Worm (Caenorhabditis elegans) whole organism, young adult: ENCODE results near the gene T25E12.6.

Experiments used
- B0019.2 ChIP-seq: fragments of 200-800 bp; sonication (Bioruptor generic); conservative IDR thresholded peaks from 2 replicates; pipeline ENCODE4 v1.3.6; 2022; ENCODE audit warnings: missing genetic modification reagents, missing genetic modification characterization, missing compliant biosample characterization
- B0035.1 ChIP-seq: sonication (generic microtip); optimal IDR thresholded peaks from 2 replicates; lab custom pipeline; 2016; ENCODE audit warnings: missing genetic modification characterization, mild to moderate bottlenecking, missing compliant biosample characterization, missing genotype, missing genetic modification reagents
- F52B5.7 ChIP-seq: sonication (generic microtip); optimal IDR thresholded peaks from 2 replicates; lab custom pipeline; 2016; ENCODE audit warnings: mild to moderate bottlenecking, missing genetic modification characterization, missing compliant biosample characterization
- K11D2.4 ChIP-seq: fragments of 200-800 bp; sonication (Bioruptor generic); IDR thresholded peaks from 2 replicates; pipeline ENCODE4 v1.3.6; 2022; ENCODE audit warnings: missing genetic modification reagents, missing genetic modification characterization, missing compliant biosample characterization
- Y67H2A.10 ChIP-seq: fragments of 200-800 bp; sonication (Bioruptor generic); conservative IDR thresholded peaks from 2 replicates; pipeline ENCODE4 v1.3.6; 2022; ENCODE audit warnings: missing genetic modification reagents, missing genetic modification characterization, missing compliant biosample characterization
- Y95B8A.8 ChIP-seq: fragments of 200-800 bp; sonication (Bioruptor generic); IDR thresholded peaks from 2 replicates; pipeline ENCODE4 v1.3.6; 2022; ENCODE audit warnings: missing genetic modification reagents, missing genetic modification characterization, missing compliant biosample characterization
- aptf-3 ChIP-seq: fragments of 200-800 bp; sonication (Bioruptor generic); IDR thresholded peaks from 2 replicates; pipeline ENCODE4 v1.3.6; 2022; ENCODE audit warnings: missing genetic modification characterization, missing compliant biosample characterization
- cebp-1 ChIP-seq, 2 experiments: fragments of 200-800 bp in 1 of 2; sonication (Bioruptor generic) in 1 of 2; sonication (generic microtip) in 1 of 2; IDR thresholded peaks in 1 of 2; optimal IDR thresholded peaks in 1 of 2; 2 replicates each; pipeline versions ENCODE4 v1.3.6 to Lab custom; 2017 to 2022; ENCODE audit warnings: missing compliant biosample characterization in 2 of 2, missing genetic modification characterization in 2 of 2, mild to moderate bottlenecking in 1 of 2, missing genetic modification reagents in 1 of 2, moderate library complexity in 1 of 2
- ceh-100 ChIP-seq: fragments of 200-800 bp; sonication (Bioruptor generic); IDR thresholded peaks from 2 replicates; pipeline ENCODE4 v1.3.6; 2022; ENCODE audit warnings: missing genetic modification reagents, missing genetic modification characterization, missing compliant biosample characterization
- ceh-79 ChIP-seq: sonication (generic microtip); optimal IDR thresholded peaks from 2 replicates; lab custom pipeline; 2017; ENCODE audit warnings: mild to moderate bottlenecking, missing genetic modification characterization, missing compliant biosample characterization
- chd-7 ChIP-seq: sonication (generic microtip); optimal IDR thresholded peaks from 2 replicates; lab custom pipeline; 2016; ENCODE audit warnings: mild to moderate bottlenecking, missing genetic modification characterization, moderate library complexity, missing compliant biosample characterization
- die-1 ChIP-seq: sonication (generic microtip); optimal IDR thresholded peaks from 2 replicates; lab custom pipeline; 2016; ENCODE audit warnings: missing genotype, mild to moderate bottlenecking, missing genetic modification characterization, missing compliant biosample characterization
- dpl-1 ChIP-seq: fragments of 150-350 bp; optimal IDR thresholded peaks from 2 replicates; lab custom pipeline; 2014; ENCODE audit warnings: missing biosample characterization, missing genetic modification reagents, missing genetic modification characterization
- efl-1 ChIP-seq: fragments of 150-350 bp; optimal IDR thresholded peaks from 2 replicates; lab custom pipeline; 2014; ENCODE audit warnings: missing biosample characterization, missing genetic modification reagents, missing genetic modification characterization
- egl-18 ChIP-seq: fragments of 200-800 bp; sonication (Bioruptor generic); IDR thresholded peaks from 2 replicates; pipeline ENCODE4 v1.3.6; 2022; ENCODE audit warnings: missing genetic modification reagents, missing genetic modification characterization, missing compliant biosample characterization
- ekl-4 ChIP-seq: fragments of 200-800 bp; sonication (Bioruptor generic); IDR thresholded peaks from 2 replicates; pipeline ENCODE4 v1.3.6; 2022; ENCODE audit warnings: missing genetic modification reagents, missing genetic modification characterization, missing compliant biosample characterization
- fkh-3 ChIP-seq: sonication (generic microtip); optimal IDR thresholded peaks from 2 replicates; lab custom pipeline; 2016; ENCODE audit warnings: mild to moderate bottlenecking, missing genetic modification characterization, missing compliant biosample characterization
- hmg-1.2 ChIP-seq: fragments of 200-800 bp; sonication (Bioruptor generic); IDR thresholded peaks from 2 replicates; pipeline ENCODE4 v1.3.6; 2022; ENCODE audit warnings: missing genetic modification reagents, missing genetic modification characterization, missing compliant biosample characterization
- hmg-20 ChIP-seq: fragments of 200-800 bp; sonication (Bioruptor generic); IDR thresholded peaks from 2 replicates; pipeline ENCODE4 v1.3.6; 2022; ENCODE audit warnings: missing genetic modification reagents, missing genetic modification characterization, missing compliant biosample characterization
- hsf-1 ChIP-seq: fragments of 200-800 bp; sonication (Bioruptor generic); IDR thresholded peaks from 2 replicates; pipeline ENCODE4 v1.3.6; 2022; ENCODE audit warnings: missing genetic modification reagents, missing genetic modification characterization, missing compliant biosample characterization
- lin-26 ChIP-seq: fragments of 200-800 bp; sonication (Bioruptor generic); IDR thresholded peaks from 2 replicates; pipeline ENCODE4 v1.3.6; 2022; ENCODE audit warnings: missing genetic modification reagents, missing genetic modification characterization, missing compliant biosample characterization
- madf-8 ChIP-seq: fragments of 200-800 bp; sonication (Bioruptor generic); conservative IDR thresholded peaks from 2 replicates; pipeline ENCODE4 v1.3.6; 2022; ENCODE audit warnings: missing genetic modification reagents, missing genetic modification characterization, missing compliant biosample characterization
- mcd-1 ChIP-seq: fragments of 200-800 bp; sonication (Bioruptor generic); IDR thresholded peaks from 2 replicates; pipeline ENCODE4 v1.3.6; 2022; ENCODE audit warnings: missing genetic modification reagents, missing genetic modification characterization, missing compliant biosample characterization
- mel-28 ChIP-seq: sonication (generic microtip); optimal IDR thresholded peaks from 2 replicates; lab custom pipeline; 2016; ENCODE audit warnings: borderline replicate concordance, mild to moderate bottlenecking, missing genetic modification characterization, missing compliant biosample characterization
- mxl-1 ChIP-seq: sonication (generic microtip); optimal IDR thresholded peaks from 2 replicates; lab custom pipeline; 2016; ENCODE audit warnings: missing genetic modification characterization, missing compliant biosample characterization
- nfyb-1 ChIP-seq: fragments of 200-800 bp; sonication (Bioruptor generic); IDR thresholded peaks from 2 replicates; pipeline ENCODE4 v1.3.6; 2022; ENCODE audit warnings: missing genetic modification reagents, missing genetic modification characterization, missing compliant biosample characterization
- nhr-27 ChIP-seq: fragments of 200-800 bp; sonication (Bioruptor generic); optimal IDR thresholded peaks from 2 replicates; lab custom pipeline; 2018; ENCODE audit warnings: mild to moderate bottlenecking, missing genetic modification characterization, moderate library complexity, missing compliant biosample characterization
- rpc-1 ChIP-seq, 2 experiments: fragments of 150-350 bp in 1 of 2; sonication (generic microtip) in 1 of 2; optimal IDR thresholded peaks; 2 replicates each; lab custom pipeline; 2014 to 2018; ENCODE audit warnings: missing biosample characterization in 1 of 2, missing genetic modification characterization in 1 of 2, missing genetic modification reagents in 1 of 2, missing genotype in 1 of 2
- sdz-38 ChIP-seq: sonication (generic microtip); optimal IDR thresholded peaks from 2 replicates; lab custom pipeline; 2016; ENCODE audit warnings: missing genotype, missing genetic modification characterization, missing compliant biosample characterization
- snpc-1.3 ChIP-seq: sonication (generic microtip); optimal IDR thresholded peaks from 2 replicates; lab custom pipeline; 2017; ENCODE audit warnings: missing genetic modification characterization, mild to moderate bottlenecking, missing compliant biosample characterization, antibody characterized with exemption, moderate library complexity, missing genotype, missing genetic modification reagents; ENCODE audit not compliant: insufficient read depth
- sptf-2 ChIP-seq: fragments of 200-800 bp; sonication (Bioruptor generic); optimal IDR thresholded peaks from 2 replicates; lab custom pipeline; 2018; ENCODE audit warnings: mild to moderate bottlenecking, missing genetic modification characterization, missing compliant biosample characterization
- unc-62 ChIP-seq: fragments of 150-350 bp; optimal IDR thresholded peaks from 2 replicates; lab custom pipeline; 2014; ENCODE audit warnings: missing biosample characterization, missing genetic modification reagents, missing genetic modification characterization
- ztf-25 ChIP-seq: fragments of 200-800 bp; sonication (Bioruptor generic); IDR thresholded peaks from 2 replicates; pipeline ENCODE4 v1.3.6; 2022; ENCODE audit warnings: missing genetic modification reagents, missing genetic modification characterization, missing compliant biosample characterization
- ztf-3 ChIP-seq: fragments of 200-800 bp; sonication (Bioruptor generic); optimal IDR thresholded peaks from 2 replicates; lab custom pipeline; 2018; ENCODE audit warnings: mild to moderate bottlenecking, missing genetic modification characterization, missing compliant biosample characterization
- ztf-6 ChIP-seq: fragments of 200-800 bp; sonication (Bioruptor generic); IDR thresholded peaks from 2 replicates; pipeline ENCODE4 v1.3.6; 2022; ENCODE audit warnings: missing genetic modification reagents, missing genetic modification characterization, missing compliant biosample characterization

Gene T25E12.6

ce11 chrV:16713797-16714196, 28.4 kb upstream of the T25E12.6 start:
- TF ChIP-seq fkh-3 (tag; lab: Kevin White, UChicago) (no peak), sdz-38 (tag; lab: Kevin White, UChicago) (no peak), mcd-1 (GFP tag; lab: Robert Waterston, UW) (no peak), snpc-1.3 (tag; lab: Kevin White, UChicago) (no peak), die-1 (no peak), lin-26 (no peak), ztf-6 (GFP tag; lab: Robert Waterston, UW) (no peak), rpc-1 (optimal IDR thresholded peaks at IDR 0.05; lab: Kevin White, UChicago) (no peak), rpc-1 (tag; optimal IDR thresholded peaks at IDR 0.05; lab: Kevin White, UChicago) (no peak), dpl-1 (no peak), ekl-4 (no peak), cebp-1 (GFP tag; IDR thresholded peaks at IDR 0.05; lab: Robert Waterston, UW) (no peak), cebp-1 (tag; optimal IDR thresholded peaks at IDR 0.05; lab: Kevin White, UChicago) (no peak), Y95B8A.8 (no peak), chd-7 (tag; lab: Kevin White, UChicago) (no peak), efl-1 (no peak), hmg-20 (GFP tag; lab: Robert Waterston, UW) (no peak), hsf-1 (GFP tag; lab: Robert Waterston, UW) (no peak)
- TF ChIP-seq, all 124 proteins: peak for 0

ce11 chrV:16716574-16716973, 25.6 kb upstream of the T25E12.6 start, which contains the start of gene srh-137:
TSS of gene srh-137 (minus strand) at chrV:16716674.
- TF ChIP-seq rpc-1 (optimal IDR thresholded peaks at IDR 0.05; lab: Kevin White, UChicago), result no peak
- no peak for TF ChIP-seq rpc-1 (tag; optimal IDR thresholded peaks at IDR 0.05; lab: Kevin White, UChicago)
- TF ChIP-seq dpl-1, result no peak
- no peak for TF ChIP-seq B0019.2 (GFP tag; lab: Robert Waterston, UW)
- TF ChIP-seq mel-28 (tag; lab: Kevin White, UChicago), result no peak
- no peak for TF ChIP-seq nfyb-1

ce11 chrV:16723744-16724143, 18.5 kb upstream of the T25E12.6 start, which contains the start of gene nhr-112:
TSS of gene nhr-112 (minus strand) at chrV:16723844.
- TF ChIP-seq ztf-25 (no peak), hmg-1.2 (no peak), egl-18 (GFP tag; lab: Robert Waterston, UW) (no peak), ceh-79 (tag; lab: Kevin White, UChicago) (no peak), K11D2.4 (GFP tag; lab: Robert Waterston, UW) (no peak), ztf-3 (GFP tag; lab: Kevin White, UChicago) (no peak), B0035.1 (tag; lab: Kevin White, UChicago) (no peak), hmg-20 (GFP tag; lab: Robert Waterston, UW) (no peak), sptf-2 (GFP tag; lab: Kevin White, UChicago) (no peak), unc-62 (GFP tag; lab: Kevin White, UChicago) (no peak), nhr-27 (tag; lab: Kevin White, UChicago) (no peak), aptf-3 (GFP tag; lab: Robert Waterston, UW) (no peak), mxl-1 (no peak), madf-8 (GFP tag; lab: Robert Waterston, UW) (no peak)
- TF ChIP-seq, all 124 proteins: peak for 0

- peak; percentile 35; the same call in 1 of the 2 replicates for TF ChIP-seq cebp-1 (GFP tag; IDR thresholded peaks at IDR 0.05; lab: Robert Waterston, UW)
- TF ChIP-seq cebp-1 (tag; optimal IDR thresholded peaks at IDR 0.05; lab: Kevin White, UChicago), result no peak
- TF ChIP-seq Y67H2A.10, result no peak
- TF ChIP-seq ztf-6 (GFP tag; lab: Robert Waterston, UW), result no peak
- no peak for TF ChIP-seq F52B5.7
- TF ChIP-seq ceh-100, result no peak
Measured at ce11 chrV:16724574-16724973, 17.6 kb upstream of the T25E12.6 start.
